Worm (Caenorhabditis elegans): ENCODE measurements around the gene lon-2.
A peak's percentile ranks its signal among the peaks of the same experiment; 100 is the strongest.

Gene lon-2

DNA sequence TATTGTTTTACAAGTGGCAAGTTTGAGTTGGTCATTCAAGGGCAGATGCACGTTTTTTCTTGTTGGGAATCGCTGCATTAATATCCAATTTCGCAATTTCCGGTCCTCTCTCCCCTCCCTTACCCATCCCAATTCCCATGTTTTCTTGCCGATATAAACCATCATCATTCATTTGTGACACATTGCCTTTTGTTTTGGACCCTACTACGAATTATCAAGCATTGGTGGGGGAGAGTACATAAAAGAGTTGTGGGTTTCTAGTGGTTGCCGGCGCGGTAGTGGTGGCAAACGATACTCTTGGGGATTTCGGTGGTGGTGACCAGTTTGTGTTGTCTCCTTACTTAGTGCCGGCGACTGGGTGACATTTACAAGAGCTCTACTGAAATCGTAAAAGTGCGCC lies 6.6 kb downstream of the lon-2 start:
- TF ChIP-seq W03F9.2 (tag; optimal IDR thresholded peaks at IDR 0.05) (no peak), dao-5 (tag; optimal IDR thresholded peaks at IDR 0.05) (no peak), him-1 (tag; optimal IDR thresholded peaks at IDR 0.05) (no peak)

DNA sequence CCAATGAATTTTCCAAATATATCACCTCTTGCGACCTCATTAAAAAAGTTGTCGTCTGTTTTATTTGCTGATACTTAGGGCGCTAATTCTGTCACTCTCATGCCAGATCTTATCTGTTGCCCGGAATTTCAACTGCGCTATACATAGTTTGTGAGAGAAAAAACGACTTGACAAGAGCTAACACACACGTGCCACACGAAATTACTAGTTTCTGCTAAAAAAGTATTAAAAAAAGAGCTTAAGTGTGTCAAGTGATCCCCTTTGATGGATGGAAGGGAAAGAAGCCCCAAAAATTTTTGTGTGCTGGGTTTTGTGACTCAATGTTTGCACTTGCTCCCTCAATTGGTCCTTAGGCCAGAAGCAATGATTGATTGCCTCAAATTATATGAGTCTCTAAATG lies 8.3 kb downstream of the lon-2 start:
- TF ChIP-seq dao-5 (tag; optimal IDR thresholded peaks at IDR 0.05) (no peak), him-1 (tag; optimal IDR thresholded peaks at IDR 0.05) (no peak), W03F9.2 (tag; optimal IDR thresholded peaks at IDR 0.05) (no peak)

DNA sequence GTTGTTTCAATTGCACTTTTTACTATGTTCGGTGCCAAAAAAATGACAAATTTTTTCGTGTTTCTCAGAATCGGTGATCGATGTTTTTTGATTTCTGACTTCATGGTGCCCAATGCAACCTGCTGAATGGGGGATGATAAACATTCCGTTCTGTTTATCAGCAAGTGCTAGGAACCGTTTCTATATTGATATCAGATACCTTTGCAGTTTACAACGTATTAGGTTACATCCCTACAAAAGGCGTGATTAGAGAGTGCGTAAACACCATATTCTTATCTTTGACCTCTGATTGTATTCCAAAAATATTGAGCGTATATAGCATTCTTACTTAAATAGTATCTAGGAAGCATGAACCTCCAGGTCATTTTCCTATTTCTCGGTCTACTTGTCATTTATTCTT lies 16.1 kb downstream of the lon-2 start, which contains the start of gene aman-1:
Gene aman-1 (plus strand): TSS at position 344 of the 400 bp plus-strand sequence.
- no peak for TF ChIP-seq dao-5 (tag; optimal IDR thresholded peaks at IDR 0.05)
- no peak for TF ChIP-seq him-1 (tag; optimal IDR thresholded peaks at IDR 0.05)
- TF ChIP-seq W03F9.2 (tag; optimal IDR thresholded peaks at IDR 0.05): no peak

DNA sequence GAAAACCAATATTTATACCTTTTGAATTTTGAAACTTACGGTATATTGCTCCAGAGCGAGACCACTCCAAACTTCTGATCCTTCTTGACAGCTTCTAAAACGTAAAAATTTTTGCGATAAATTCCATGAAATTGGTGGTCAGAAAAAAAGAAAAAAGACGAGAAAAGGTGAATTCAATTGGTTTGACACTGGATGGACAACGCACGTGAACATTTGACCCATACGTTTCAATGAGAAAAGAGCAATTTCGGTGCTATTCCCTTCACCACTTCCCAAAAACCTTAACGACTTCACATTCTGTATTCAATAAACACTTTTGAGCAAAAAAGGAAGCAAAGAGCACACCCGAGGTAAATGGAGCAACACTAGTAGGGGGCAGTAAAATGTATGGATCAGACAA lies 21.5 kb downstream of the lon-2 start, which contains the start of gene acc-3:
Gene acc-3 (minus strand): TSS at position 101 of the 400 bp plus-strand sequence.
- TF ChIP-seq dao-5 (tag; optimal IDR thresholded peaks at IDR 0.05) (no peak), him-1 (tag; optimal IDR thresholded peaks at IDR 0.05) (no peak), W03F9.2 (tag; optimal IDR thresholded peaks at IDR 0.05) (no peak)

DNA sequence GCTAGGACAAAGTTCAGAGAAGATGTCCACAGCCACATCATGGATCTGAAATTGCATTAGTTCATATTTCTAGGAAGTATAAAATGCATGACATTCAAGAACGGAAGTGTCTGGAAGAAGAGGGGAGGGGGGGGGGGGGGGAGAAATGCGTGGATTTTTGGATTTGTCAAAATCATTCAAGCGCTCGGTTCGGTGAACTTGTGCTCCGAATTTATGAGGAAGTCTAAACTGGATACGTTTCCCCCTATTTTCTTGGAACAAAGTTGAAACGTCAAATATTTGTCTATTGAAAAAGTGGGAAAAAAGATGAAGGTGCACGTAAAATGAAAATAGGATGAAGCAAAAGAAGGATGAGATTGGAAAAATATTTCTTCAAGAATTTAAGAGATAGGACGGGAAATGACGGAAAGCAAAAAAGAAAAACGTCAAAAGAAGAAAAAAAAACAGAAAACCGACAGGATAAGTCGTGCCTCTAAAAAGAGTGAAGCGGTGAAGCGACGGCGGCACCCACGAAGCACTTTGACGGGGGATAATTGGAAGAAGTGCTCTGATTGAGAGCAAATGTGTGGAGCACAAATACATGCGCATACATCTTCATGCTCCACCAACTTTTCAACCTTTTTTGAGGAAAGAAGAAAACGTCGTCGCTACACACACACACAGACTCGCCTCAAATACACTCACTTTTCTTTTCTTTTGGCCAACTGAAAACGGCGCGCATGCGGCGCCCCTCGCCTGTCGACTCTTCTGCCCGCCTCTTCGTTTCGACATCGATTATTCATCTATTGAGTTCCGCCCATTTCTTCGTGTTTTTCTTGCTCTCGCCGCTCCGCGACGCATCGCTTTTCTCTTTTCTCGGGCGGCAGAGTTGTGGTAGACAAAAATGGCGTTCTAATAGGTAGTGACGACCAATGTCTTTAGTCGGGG lies 28.0 kb downstream of the lon-2 start, which contains the start of gene F55D10.4:
Gene F55D10.4 (minus strand): TSS at position 51 of the 927 bp plus-strand sequence.
- TF ChIP-seq W03F9.2 (tag; optimal IDR thresholded peaks at IDR 0.05) (no peak), him-1 (tag; optimal IDR thresholded peaks at IDR 0.05) (peak; percentile 49), dao-5 (tag; optimal IDR thresholded peaks at IDR 0.05) (no peak)

DNA sequence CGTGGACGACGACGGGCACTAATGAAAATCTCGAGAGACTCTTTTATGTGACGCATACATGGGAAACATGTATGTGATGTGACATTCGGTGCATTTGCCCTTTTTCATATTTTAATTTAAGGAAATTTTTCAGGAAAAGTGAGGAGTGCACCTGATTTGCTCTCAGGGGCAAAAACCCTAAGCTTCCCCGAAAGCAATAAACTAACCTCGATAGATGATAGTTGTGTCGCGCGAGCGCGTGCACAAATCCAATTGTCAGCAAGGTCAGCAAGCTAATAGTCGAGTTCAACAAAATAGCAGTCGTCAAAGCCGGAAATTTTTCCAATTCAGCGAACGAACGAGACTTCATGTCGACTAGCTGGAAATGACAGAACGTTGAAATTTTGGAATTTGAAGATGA lies 30.8 kb downstream of the lon-2 start:
- TF ChIP-seq dao-5 (tag; optimal IDR thresholded peaks at IDR 0.05): no peak
- TF ChIP-seq W03F9.2 (tag; optimal IDR thresholded peaks at IDR 0.05): no peak
- no peak for TF ChIP-seq him-1 (tag; optimal IDR thresholded peaks at IDR 0.05)

DNA sequence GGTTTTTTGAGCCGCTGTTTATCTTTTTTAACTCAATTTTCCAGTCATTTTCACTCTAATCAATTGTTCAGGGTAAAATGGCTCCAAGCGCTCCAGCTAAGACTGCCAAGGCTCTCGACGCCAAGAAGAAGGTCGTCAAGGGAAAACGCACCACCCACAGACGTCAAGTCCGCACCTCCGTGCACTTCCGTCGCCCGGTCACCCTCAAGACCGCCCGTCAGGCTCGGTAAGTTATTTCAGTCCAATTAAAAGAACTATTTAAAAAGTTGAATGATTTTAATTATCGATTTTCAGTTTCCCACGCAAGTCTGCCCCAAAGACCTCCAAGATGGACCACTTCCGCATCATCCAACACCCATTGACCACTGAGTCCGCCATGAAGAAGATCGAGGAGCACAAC lies 33.8 kb downstream of the lon-2 start, which contains the start of gene rpl-25.1:
Gene rpl-25.1 (plus strand): TSS at position 72 of the 400 bp plus-strand sequence.
- TF ChIP-seq W03F9.2 (tag; optimal IDR thresholded peaks at IDR 0.05): no peak
- no peak for TF ChIP-seq dao-5 (tag; optimal IDR thresholded peaks at IDR 0.05)

DNA sequence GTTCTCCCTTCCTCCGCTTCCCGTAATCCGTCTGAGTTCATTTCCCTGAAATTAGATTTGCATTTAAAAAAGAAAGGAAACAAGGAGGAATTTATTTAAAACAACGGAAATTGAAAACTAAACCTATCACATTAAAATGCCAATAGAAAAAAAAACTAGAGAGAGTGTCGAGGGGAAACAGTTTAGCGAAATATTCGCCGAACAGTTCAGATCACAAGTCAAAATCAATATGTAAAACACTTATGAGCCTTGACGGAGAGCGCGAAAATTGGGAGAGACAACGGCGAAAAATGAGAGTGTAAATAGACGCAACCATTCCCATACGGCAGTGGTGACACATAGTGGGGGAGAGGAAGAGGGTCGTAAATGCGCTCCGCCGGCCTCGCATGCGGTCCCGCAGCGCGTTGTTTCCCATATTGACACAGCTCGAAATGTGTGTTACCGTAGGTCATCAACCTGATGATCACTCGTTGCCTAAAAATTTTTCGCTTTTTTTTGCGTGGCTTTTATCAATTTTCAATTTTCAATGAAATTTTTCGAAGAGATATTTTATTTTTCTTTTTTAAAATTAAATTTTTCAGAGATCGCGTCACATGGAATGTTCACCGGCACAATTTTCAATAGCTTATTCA lies 37.1 kb downstream of the lon-2 start, which contains the start of the genes dnj-14 and glit-1:
Gene dnj-14 (minus strand): TSS at position 51 of the 632 bp plus-strand sequence.
Gene glit-1 (plus strand): TSS at position 582 of the 632 bp plus-strand sequence.
- peak; percentile 19 for TF ChIP-seq dao-5 (tag; optimal IDR thresholded peaks at IDR 0.05)
- TF ChIP-seq him-1 (tag; optimal IDR thresholded peaks at IDR 0.05): peak; percentile 74
- TF ChIP-seq W03F9.2 (tag; optimal IDR thresholded peaks at IDR 0.05): peak; percentile 73

DNA sequence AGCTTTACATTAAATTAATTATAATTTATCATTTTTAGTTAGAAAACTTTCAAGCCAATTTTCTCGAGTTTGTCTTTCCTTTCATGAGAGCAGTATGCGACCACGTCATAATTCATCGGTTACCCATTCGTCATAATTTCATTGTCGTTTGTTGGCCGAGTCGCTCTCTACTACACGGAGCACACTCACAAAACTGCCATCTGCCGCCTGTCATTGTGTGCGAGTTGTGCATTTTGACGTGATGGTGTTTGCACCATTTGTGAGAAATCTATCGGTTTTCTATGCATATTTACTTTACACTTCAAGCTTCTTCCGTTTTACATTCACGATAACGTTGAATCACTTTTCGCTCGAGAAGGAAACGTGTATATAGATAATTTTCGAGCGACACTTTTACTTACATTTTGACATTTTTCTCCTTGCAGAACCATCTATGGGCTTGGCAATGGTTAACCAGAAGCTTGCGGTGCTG lies 42.1 kb downstream of the lon-2 start, which contains the start of gene dhhc-10:
Gene dhhc-10 (plus strand): TSS at position 422 of the 472 bp plus-strand sequence.
- TF ChIP-seq him-1 (tag; optimal IDR thresholded peaks at IDR 0.05): no peak
- TF ChIP-seq dao-5 (tag; optimal IDR thresholded peaks at IDR 0.05): no peak
- TF ChIP-seq W03F9.2 (tag; optimal IDR thresholded peaks at IDR 0.05): peak; percentile 11

DNA sequence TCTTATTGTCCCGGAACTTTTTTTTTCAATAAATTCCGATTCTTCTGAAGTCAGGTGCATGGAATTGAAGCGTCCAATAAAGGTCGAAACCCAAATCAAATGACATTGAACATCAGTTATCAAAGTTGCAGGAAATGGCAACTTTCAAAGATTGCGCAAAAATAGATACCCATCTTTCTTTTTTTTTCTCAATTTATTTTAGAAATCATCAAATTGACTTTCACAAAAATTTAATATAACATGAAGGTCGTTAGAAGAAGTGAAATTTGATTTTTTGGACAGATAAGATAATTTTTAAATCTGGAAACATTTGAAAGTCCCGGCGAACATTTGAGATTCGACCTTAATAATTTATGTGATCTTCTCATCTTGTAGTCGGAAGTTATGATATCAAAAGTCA lies 43.2 kb downstream of the lon-2 start:
- TF ChIP-seq W03F9.2 (tag; optimal IDR thresholded peaks at IDR 0.05) (no peak), dao-5 (tag; optimal IDR thresholded peaks at IDR 0.05) (no peak), him-1 (tag; optimal IDR thresholded peaks at IDR 0.05) (no peak)

DNA sequence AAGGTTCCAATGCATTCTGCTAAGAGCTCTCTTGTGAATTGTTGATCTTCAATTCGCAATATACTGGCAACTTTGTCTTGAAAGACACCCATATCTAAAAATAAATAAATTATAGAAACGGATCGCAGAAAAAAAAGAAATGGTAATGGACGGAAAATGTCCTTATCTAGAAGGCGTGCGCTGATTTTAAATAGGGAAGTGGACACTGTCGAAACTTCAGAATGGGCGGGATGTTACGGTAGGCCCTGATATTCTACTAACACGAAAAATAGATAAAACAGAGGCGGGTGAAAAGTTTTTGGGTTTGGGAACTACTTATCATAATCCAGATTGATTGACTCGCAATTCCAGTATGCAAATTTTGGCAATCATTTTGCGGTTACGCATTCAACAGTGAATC lies 44.0 kb downstream of the lon-2 start, which contains the start of gene aqp-8:
Gene aqp-8 (minus strand): TSS at position 101 of the 400 bp plus-strand sequence.
- TF ChIP-seq him-1 (tag; optimal IDR thresholded peaks at IDR 0.05) (no peak), W03F9.2 (tag; optimal IDR thresholded peaks at IDR 0.05) (no peak), dao-5 (tag; optimal IDR thresholded peaks at IDR 0.05) (no peak)

DNA sequence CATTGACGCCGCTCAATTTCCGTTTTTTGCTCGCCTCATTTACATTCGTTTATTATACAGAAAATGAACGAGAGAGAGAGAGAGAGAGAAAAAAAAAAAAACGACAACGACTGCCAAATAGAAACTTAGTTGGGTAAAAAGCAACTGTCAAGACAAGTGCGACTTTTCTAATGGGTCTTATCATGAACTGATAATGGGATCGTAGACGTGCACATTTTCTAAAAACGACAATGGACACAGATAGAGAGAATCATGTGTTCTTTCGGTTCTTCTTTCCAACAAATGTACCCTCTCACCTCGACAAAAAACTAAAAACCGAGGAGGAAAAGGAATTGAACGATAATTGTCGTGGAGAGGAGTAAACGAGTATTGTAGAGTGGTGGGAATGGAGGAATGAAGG lies 48.8 kb downstream of the lon-2 start:
- TF ChIP-seq dao-5 (tag; optimal IDR thresholded peaks at IDR 0.05): no peak
- TF ChIP-seq W03F9.2 (tag; optimal IDR thresholded peaks at IDR 0.05): no peak
- no peak for TF ChIP-seq him-1 (tag; optimal IDR thresholded peaks at IDR 0.05)

DNA sequence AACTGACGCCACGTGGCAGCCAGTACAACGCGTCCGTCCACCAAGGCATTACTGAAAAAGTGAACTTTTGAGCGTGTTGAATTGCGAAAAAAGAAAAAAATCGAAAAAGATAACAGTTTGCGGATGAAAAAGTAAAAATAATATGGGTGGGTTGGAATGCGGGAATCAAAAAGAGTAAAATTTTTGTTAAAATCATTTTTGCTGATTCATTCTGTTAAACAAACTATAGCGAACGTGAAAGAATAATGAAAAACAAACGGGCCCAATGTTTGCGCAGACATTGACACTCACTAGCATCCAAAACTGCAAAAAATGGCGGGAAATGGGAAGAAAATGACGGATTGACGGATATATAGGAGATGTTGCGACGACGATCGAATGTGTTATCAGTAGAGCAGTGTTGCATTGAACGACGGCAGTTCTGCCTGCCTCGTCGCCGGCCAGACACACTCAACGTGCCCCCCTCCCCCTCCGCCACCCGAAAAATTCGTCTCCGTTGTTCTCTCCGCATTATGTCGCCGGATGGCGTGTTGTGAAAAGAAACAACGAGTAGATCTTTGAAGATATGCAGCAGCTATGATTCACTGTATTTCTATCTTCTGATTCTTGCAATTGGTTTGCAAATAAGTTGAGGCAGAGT lies 49.4 kb downstream of the lon-2 start, which contains the start of gene hyl-2:
Gene hyl-2 (minus strand): TSS at position 51 of the 640 bp plus-strand sequence.
- TF ChIP-seq W03F9.2 (tag; optimal IDR thresholded peaks at IDR 0.05): no peak
- no peak for TF ChIP-seq dao-5 (tag; optimal IDR thresholded peaks at IDR 0.05)
- no peak for TF ChIP-seq him-1 (tag; optimal IDR thresholded peaks at IDR 0.05)

All from whole organism, L4/young adult.